Worm (Caenorhabditis elegans) whole organism, L3 larva: Measurements from ENCODE around the gene VC5.2.

Experiments used
- R02D3.7 ChIP-seq: fragments of 150-350 bp; optimal IDR thresholded peaks from 2 replicates; lab custom pipeline; 2014; ENCODE audit warnings: missing biosample characterization, missing genetic modification characterization
- ZK546.5 ChIP-seq: sonication (generic microtip); optimal IDR thresholded peaks from 2 replicates; lab custom pipeline; 2017; ENCODE audit warnings: missing biosample characterization, missing genetic modification characterization
- ceh-16 ChIP-seq: sonication (generic microtip); optimal IDR thresholded peaks from 2 replicates; lab custom pipeline; 2017; ENCODE audit warnings: missing biosample characterization, missing genetic modification characterization
- ceh-28 ChIP-seq: fragments of 150-350 bp; optimal IDR thresholded peaks from 2 replicates; lab custom pipeline; 2014; ENCODE audit warnings: missing biosample characterization, missing genetic modification reagents, missing genetic modification characterization
- ceh-82 ChIP-seq: fragments of 150-350 bp; optimal IDR thresholded peaks from 2 replicates; lab custom pipeline; 2014; ENCODE audit warnings: missing biosample characterization, missing genetic modification characterization
- ceh-9 ChIP-seq: sonication (generic microtip); optimal IDR thresholded peaks from 2 replicates; lab custom pipeline; 2018; ENCODE audit warnings: missing biosample characterization, missing genetic modification characterization
- daf-12 ChIP-seq: fragments of 150-350 bp; optimal IDR thresholded peaks from 2 replicates; lab custom pipeline; 2014; ENCODE audit warnings: missing biosample characterization, missing genetic modification reagents, missing genetic modification characterization
- egl-27 ChIP-seq: sonication (generic microtip); optimal IDR thresholded peaks from 4 replicates; lab custom pipeline; 2017; ENCODE audit warnings: missing biosample characterization, missing genetic modification reagents, missing genetic modification characterization
- elt-2 ChIP-seq: sonication (generic microtip); optimal IDR thresholded peaks from 2 replicates; lab custom pipeline; 2016; ENCODE audit warnings: missing genetic modification reagents, mild to moderate bottlenecking, missing genetic modification characterization, missing compliant biosample characterization
- elt-3 ChIP-seq, 3 experiments: fragments of 150-350 bp in 1 of 3; sonication (generic microtip) in 2 of 3; optimal IDR thresholded peaks; 2 replicates in 2 of 3; 4 replicates in 1 of 3; lab custom pipeline; 2014 to 2017; ENCODE audit warnings: missing biosample characterization in 3 of 3, missing genetic modification characterization in 3 of 3
- fkh-10 ChIP-seq: sonication (generic microtip); optimal IDR thresholded peaks from 2 replicates; lab custom pipeline; 2017; ENCODE audit warnings: missing biosample characterization, missing genetic modification reagents, missing genetic modification characterization
- fkh-2 ChIP-seq: fragments of 150-350 bp; optimal IDR thresholded peaks from 2 replicates; lab custom pipeline; 2014; ENCODE audit warnings: missing biosample characterization, missing genetic modification reagents, missing genetic modification characterization
- hmg-11 ChIP-seq: sonication (generic microtip); optimal IDR thresholded peaks from 2 replicates; lab custom pipeline; 2016; ENCODE audit warnings: missing genetic modification characterization, missing compliant biosample characterization
- lin-15B ChIP-seq: fragments of 150-350 bp; optimal IDR thresholded peaks from 2 replicates; lab custom pipeline; 2014; ENCODE audit warnings: missing biosample characterization, missing genetic modification characterization
- lin-39 ChIP-seq: fragments of 150-350 bp; optimal IDR thresholded peaks from 2 replicates; lab custom pipeline; 2018; ENCODE audit warnings: missing biosample characterization, missing genetic modification reagents, missing genetic modification characterization
- mdl-1 ChIP-seq: fragments of 150-350 bp; optimal IDR thresholded peaks from 2 replicates; lab custom pipeline; 2014; ENCODE audit warnings: missing biosample characterization, missing genetic modification characterization
- mml-1 ChIP-seq: fragments of 150-350 bp; sonication (generic microtip); optimal IDR thresholded peaks from 3 replicates; lab custom pipeline; 2014; ENCODE audit warnings: missing biosample characterization, missing genetic modification characterization
- nfya-1 ChIP-seq: sonication (generic microtip); optimal IDR thresholded peaks from 2 replicates; lab custom pipeline; 2017; ENCODE audit warnings: missing genetic modification characterization, mild to moderate bottlenecking, missing compliant biosample characterization, antibody characterized with exemption, moderate library complexity; ENCODE audit not compliant: insufficient read depth
- nhr-11 ChIP-seq: fragments of 150-350 bp; optimal IDR thresholded peaks from 2 replicates; lab custom pipeline; 2014; ENCODE audit warnings: missing biosample characterization, missing genetic modification characterization
- nhr-12 ChIP-seq: fragments of 150-350 bp; optimal IDR thresholded peaks from 2 replicates; lab custom pipeline; 2014; ENCODE audit warnings: missing biosample characterization, missing genetic modification characterization
- nhr-23 ChIP-seq: fragments of 150-350 bp; optimal IDR thresholded peaks from 2 replicates; lab custom pipeline; 2014; ENCODE audit warnings: missing biosample characterization, missing genetic modification reagents, missing genetic modification characterization
- nhr-237 ChIP-seq: fragments of 150-350 bp; optimal IDR thresholded peaks from 2 replicates; lab custom pipeline; 2014; ENCODE audit warnings: missing biosample characterization, missing genetic modification characterization
- nhr-25 ChIP-seq: sonication (generic microtip); optimal IDR thresholded peaks from 2 replicates; lab custom pipeline; 2017; ENCODE audit warnings: missing biosample characterization, missing genetic modification characterization
- nhr-28 ChIP-seq: fragments of 150-350 bp; optimal IDR thresholded peaks from 2 replicates; lab custom pipeline; 2014; ENCODE audit warnings: missing biosample characterization, missing genetic modification characterization
- nhr-43 ChIP-seq: sonication (generic microtip); optimal IDR thresholded peaks from 2 replicates; lab custom pipeline; 2016; ENCODE audit warnings: mild to moderate bottlenecking, missing genetic modification characterization, missing compliant biosample characterization; ENCODE audit not compliant: poor library complexity, severe bottlenecking
- nhr-67 ChIP-seq: fragments of 150-350 bp; optimal IDR thresholded peaks from 2 replicates; lab custom pipeline; 2014; ENCODE audit warnings: missing biosample characterization, missing genetic modification characterization
- nhr-76 ChIP-seq: fragments of 150-350 bp; sonication (generic microtip); optimal IDR thresholded peaks from 5 replicates; lab custom pipeline; 2014; ENCODE audit warnings: missing biosample characterization, missing genetic modification characterization
- nhr-77 ChIP-seq: fragments of 150-350 bp; optimal IDR thresholded peaks from 2 replicates; lab custom pipeline; 2014; ENCODE audit warnings: missing biosample characterization, missing genetic modification characterization
- pha-4 ChIP-seq: fragments of 150-350 bp; optimal IDR thresholded peaks from 2 replicates; lab custom pipeline; 2014; ENCODE audit warnings: missing biosample characterization, missing genetic modification reagents, missing genetic modification characterization
- pqm-1 ChIP-seq: fragments of 150-350 bp; optimal IDR thresholded peaks from 2 replicates; lab custom pipeline; 2017; ENCODE audit warnings: missing biosample characterization, missing genetic modification characterization, inconsistent platforms
- sea-2 ChIP-seq: fragments of 150-350 bp; sonication (generic microtip); optimal IDR thresholded peaks from 4 replicates; lab custom pipeline; 2014; ENCODE audit warnings: missing biosample characterization, missing genetic modification reagents, missing genetic modification characterization
- skn-1 ChIP-seq: fragments of 150-350 bp; optimal IDR thresholded peaks from 2 replicates; lab custom pipeline; 2014; ENCODE audit warnings: missing biosample characterization, missing genetic modification characterization
- snpc-4 ChIP-seq: fragments of 150-350 bp; optimal IDR thresholded peaks from 2 replicates; lab custom pipeline; 2014; ENCODE audit warnings: missing biosample characterization, missing genetic modification characterization
- tbx-2 ChIP-seq: sonication (generic microtip); optimal IDR thresholded peaks from 2 replicates; lab custom pipeline; 2016; ENCODE audit warnings: mild to moderate bottlenecking, missing genetic modification characterization, missing compliant biosample characterization
- unc-39 ChIP-seq: sonication (generic microtip); optimal IDR thresholded peaks from 4 replicates; lab custom pipeline; 2017; ENCODE audit warnings: missing biosample characterization, missing genetic modification characterization
- zag-1 ChIP-seq: fragments of 150-350 bp; optimal IDR thresholded peaks from 2 replicates; lab custom pipeline; 2014; ENCODE audit warnings: missing biosample characterization, missing genetic modification characterization
- ztf-11 ChIP-seq: fragments of 150-350 bp; optimal IDR thresholded peaks from 2 replicates; lab custom pipeline; 2014; ENCODE audit warnings: missing biosample characterization, missing genetic modification characterization
- ztf-4 ChIP-seq: fragments of 150-350 bp; optimal IDR thresholded peaks from 2 replicates; lab custom pipeline; 2014; ENCODE audit warnings: missing biosample characterization, missing genetic modification characterization

The VC5.2 gene

ce11 chrV:7075646-7076045 lies 10.1 kb upstream of the VC5.2 start, which contains the start of gene npa-1:
TSS of gene npa-1 (plus strand) at chrV:7075787.
- TF ChIP-seq pqm-1: peak; percentile 63
- no peak for TF ChIP-seq nhr-11 (tag; lab: Kevin White, UChicago)
- TF ChIP-seq elt-2 (tag; lab: Kevin White, UChicago): peak; percentile 48

- no peak for TF ChIP-seq lin-39
- TF ChIP-seq ceh-82 (tag; lab: Kevin White, UChicago): no peak
- TF ChIP-seq egl-27: no peak
- no peak for TF ChIP-seq nhr-43 (tag; lab: Kevin White, UChicago)
- no peak for TF ChIP-seq fkh-2
- peak; percentile 51 for TF ChIP-seq pha-4 (tag; lab: Kevin White, UChicago)
- no peak for TF ChIP-seq nhr-28 (tag; lab: Kevin White, UChicago)
- TF ChIP-seq nhr-12: no peak
- TF ChIP-seq R02D3.7 (tag; lab: Kevin White, UChicago): no peak
- TF ChIP-seq ztf-11: no peak
- no peak for TF ChIP-seq daf-12 (tag; lab: Kevin White, UChicago)
- peak; percentile 76 for TF ChIP-seq pqm-1
- TF ChIP-seq elt-3 (tag; optimal IDR thresholded peaks at IDR 0.05; lab: Kevin White, UChicago): no peak
- TF ChIP-seq unc-39 (tag; lab: Kevin White, UChicago): no peak
- TF ChIP-seq nhr-77 (tag; lab: Kevin White, UChicago): no peak
- peak; percentile 88 for TF ChIP-seq elt-2 (tag; lab: Kevin White, UChicago)
- no peak for TF ChIP-seq ceh-28 (tag; lab: Kevin White, UChicago)
- TF ChIP-seq zag-1: no peak
- no peak for TF ChIP-seq mml-1
- no peak for TF ChIP-seq hmg-11
- no peak for TF ChIP-seq skn-1 (tag; lab: Kevin White, UChicago)
Observed at ce11 chrV:7076161-7076560, 9.6 kb upstream of the VC5.2 start.

- TF ChIP-seq zag-1 (no peak), fkh-10 (no peak), ztf-4 (tag; lab: Kevin White, UChicago) (no peak), nhr-23 (tag; lab: Kevin White, UChicago) (no peak), nhr-77 (tag; lab: Kevin White, UChicago) (no peak)
Observed at ce11 chrV:7078765-7079164, 7.0 kb upstream of the VC5.2 start.

ce11 chrV:7079388-7079787 lies 6.4 kb upstream of the VC5.2 start:
- no peak for TF ChIP-seq mdl-1 (tag; lab: Kevin White, UChicago)
- TF ChIP-seq nhr-67 (tag; lab: Kevin White, UChicago): no peak
- TF ChIP-seq nhr-77 (tag; lab: Kevin White, UChicago): no peak

- TF ChIP-seq lin-15B (tag; lab: Kevin White, UChicago) (peak; percentile 65), hmg-11 (peak; percentile 65), ceh-28 (tag; lab: Kevin White, UChicago) (no peak), nfya-1 (peak; percentile 49), nhr-12 (no peak), lin-39 (peak; percentile 5), nhr-43 (tag; lab: Kevin White, UChicago) (peak; percentile 55), snpc-4 (tag; lab: Kevin White, UChicago) (peak; percentile 57), pha-4 (tag; lab: Kevin White, UChicago) (peak; percentile 50), daf-12 (tag; lab: Kevin White, UChicago) (no peak), mdl-1 (tag; lab: Kevin White, UChicago) (no peak), ceh-16 (tag; lab: Kevin White, UChicago) (no peak), nhr-23 (tag; lab: Kevin White, UChicago) (peak; percentile 64)
Observed at ce11 chrV:7084612-7085139, 1.1 kb upstream of the VC5.2 start, which contains the start of gene mys-1. TSS of gene mys-1 (minus strand) at chrV:7084662.

ce11 chrV:7087340-7087739 lies 1.6 kb downstream of the VC5.2 start:
- TF ChIP-seq ZK546.5 (tag; lab: Kevin White, UChicago): no peak
- TF ChIP-seq egl-27: no peak
- TF ChIP-seq fkh-10: no peak
- no peak for TF ChIP-seq pha-4 (tag; lab: Kevin White, UChicago)
- TF ChIP-seq nhr-11 (tag; lab: Kevin White, UChicago): no peak
- no peak for TF ChIP-seq nhr-25
- TF ChIP-seq tbx-2 (tag; lab: Kevin White, UChicago): no peak
- no peak for TF ChIP-seq ztf-4 (tag; lab: Kevin White, UChicago)
- no peak for TF ChIP-seq R02D3.7 (tag; lab: Kevin White, UChicago)
- TF ChIP-seq fkh-2: no peak
- TF ChIP-seq nhr-237 (tag; lab: Kevin White, UChicago): no peak
- no peak for TF ChIP-seq nhr-76 (tag; lab: Kevin White, UChicago)
- TF ChIP-seq sea-2 (GFP tag; lab: Kevin White, UChicago): no peak
- TF ChIP-seq mdl-1 (tag; lab: Kevin White, UChicago): no peak
- TF ChIP-seq hmg-11: no peak
- TF ChIP-seq nhr-23 (tag; lab: Kevin White, UChicago): no peak
- TF ChIP-seq mml-1: no peak
- TF ChIP-seq elt-3 (tag; optimal IDR thresholded peaks at IDR 0.05; lab: Kevin White, UChicago): no peak
- no peak for TF ChIP-seq nhr-12
- no peak for TF ChIP-seq ceh-9
